Worm (Caenorhabditis elegans) whole organism, late embryonic: ENCODE measurements around the gene T25F10.4.
A peak's percentile ranks its signal among the peaks of the same experiment; 100 is the strongest.

Experiments used
- F13H6.1 ChIP-seq: sonication (generic microtip); optimal IDR thresholded peaks from 2 replicates; lab custom pipeline; 2016; ENCODE audit warnings: missing genetic modification characterization, missing compliant biosample characterization
- K02D7.2 ChIP-seq: sonication (generic microtip); optimal IDR thresholded peaks from 2 replicates; lab custom pipeline; 2017; ENCODE audit warnings: mild to moderate bottlenecking, missing genetic modification characterization, missing compliant biosample characterization
- K09A11.1 ChIP-seq: sonication (generic microtip); optimal IDR thresholded peaks from 2 replicates; lab custom pipeline; 2017; ENCODE audit warnings: antibody characterized with exemption, mild to moderate bottlenecking, missing genetic modification characterization, missing compliant biosample characterization; ENCODE audit not compliant: insufficient read depth
- T23F11.4 ChIP-seq: fragments of 200-800 bp; sonication (Bioruptor generic); optimal IDR thresholded peaks from 2 replicates; lab custom pipeline; 2018; ENCODE audit warnings: mild to moderate bottlenecking, missing genetic modification characterization, missing compliant biosample characterization
- Y22D7AL.16 ChIP-seq: sonication (generic microtip); optimal IDR thresholded peaks from 2 replicates; lab custom pipeline; 2016; ENCODE audit warnings: missing genetic modification characterization, missing compliant biosample characterization
- ahr-1 ChIP-seq: sonication (generic microtip); optimal IDR thresholded peaks from 2 replicates; lab custom pipeline; 2016; ENCODE audit warnings: missing genetic modification characterization, missing compliant biosample characterization
- ceh-18 ChIP-seq: sonication (generic microtip); optimal IDR thresholded peaks from 2 replicates; lab custom pipeline; 2016; ENCODE audit warnings: missing genetic modification characterization, missing compliant biosample characterization
- ceh-34 ChIP-seq: sonication (generic microtip); optimal IDR thresholded peaks from 2 replicates; lab custom pipeline; 2016; ENCODE audit warnings: mild to moderate bottlenecking, missing genetic modification characterization, missing compliant biosample characterization
- ceh-48 ChIP-seq: sonication (generic microtip); optimal IDR thresholded peaks from 2 replicates; lab custom pipeline; 2016; ENCODE audit warnings: missing genetic modification characterization, inconsistent platforms, missing compliant biosample characterization
- ceh-9 ChIP-seq: sonication (generic microtip); optimal IDR thresholded peaks from 2 replicates; lab custom pipeline; 2016; ENCODE audit warnings: mild to moderate bottlenecking, missing genetic modification characterization, inconsistent platforms, missing compliant biosample characterization
- che-1 ChIP-seq: sonication (generic microtip); optimal IDR thresholded peaks from 2 replicates; lab custom pipeline; 2016; ENCODE audit warnings: mild to moderate bottlenecking, missing genetic modification characterization, missing compliant biosample characterization
- elt-2 ChIP-seq: sonication (generic microtip); optimal IDR thresholded peaks from 2 replicates; lab custom pipeline; 2016; ENCODE audit warnings: missing genetic modification reagents, missing genetic modification characterization, missing compliant biosample characterization
- elt-4 ChIP-seq: sonication (generic microtip); optimal IDR thresholded peaks from 2 replicates; lab custom pipeline; 2016; ENCODE audit warnings: missing genetic modification characterization, missing compliant biosample characterization
- eyg-1 ChIP-seq: sonication (generic microtip); optimal IDR thresholded peaks from 2 replicates; lab custom pipeline; 2016; ENCODE audit warnings: missing genotype, missing genetic modification characterization, missing compliant biosample characterization
- fkh-6 ChIP-seq: sonication (generic microtip); optimal IDR thresholded peaks from 2 replicates; lab custom pipeline; 2016; ENCODE audit warnings: missing genetic modification characterization, missing compliant biosample characterization
- gmeb-2 ChIP-seq: sonication (generic microtip); optimal IDR thresholded peaks from 2 replicates; lab custom pipeline; 2016; ENCODE audit warnings: missing genetic modification characterization, inconsistent platforms, missing compliant biosample characterization
- hlh-30 ChIP-seq: sonication (generic microtip); optimal IDR thresholded peaks from 2 replicates; lab custom pipeline; 2017; ENCODE audit warnings: antibody characterized with exemption, missing genetic modification characterization, missing compliant biosample characterization; ENCODE audit not compliant: insufficient read depth
- lin-11 ChIP-seq: fragments of 200-800 bp; sonication (Bioruptor generic); optimal IDR thresholded peaks from 2 replicates; lab custom pipeline; 2018; ENCODE audit warnings: mild to moderate bottlenecking, missing genetic modification characterization, missing compliant biosample characterization
- mec-3 ChIP-seq: sonication (generic microtip); optimal IDR thresholded peaks from 2 replicates; lab custom pipeline; 2016; ENCODE audit warnings: borderline replicate concordance, missing genetic modification characterization, missing compliant biosample characterization
- nfya-1 ChIP-seq: sonication (generic microtip); optimal IDR thresholded peaks from 2 replicates; lab custom pipeline; 2017; ENCODE audit warnings: missing genetic modification characterization, mild to moderate bottlenecking, missing compliant biosample characterization, antibody characterized with exemption, moderate library complexity
- nhr-11 ChIP-seq: fragments of 150-350 bp; optimal IDR thresholded peaks from 2 replicates; lab custom pipeline; 2014; ENCODE audit warnings: missing biosample characterization, missing genetic modification characterization
- nhr-232 ChIP-seq: sonication (generic microtip); optimal IDR thresholded peaks from 2 replicates; lab custom pipeline; 2016; ENCODE audit warnings: missing genetic modification characterization, missing compliant biosample characterization
- npax-4 ChIP-seq: sonication (generic microtip); optimal IDR thresholded peaks from 2 replicates; lab custom pipeline; 2016; ENCODE audit warnings: missing genetic modification characterization, missing compliant biosample characterization
- pag-3 ChIP-seq: sonication (generic microtip); optimal IDR thresholded peaks from 2 replicates; lab custom pipeline; 2016; ENCODE audit warnings: missing compliant biosample characterization, missing genetic modification characterization, borderline replicate concordance
- pat-9 ChIP-seq: fragments of 200-800 bp; sonication (Bioruptor generic); optimal IDR thresholded peaks from 2 replicates; lab custom pipeline; 2018; ENCODE audit warnings: mild to moderate bottlenecking, missing genetic modification characterization, moderate library complexity, missing compliant biosample characterization
- pha-4 ChIP-seq: fragments of 150-350 bp; optimal IDR thresholded peaks from 2 replicates; lab custom pipeline; 2018; ENCODE audit warnings: missing biosample characterization, missing genetic modification reagents, missing genetic modification characterization
- pqm-1 ChIP-seq: sonication (generic microtip); optimal IDR thresholded peaks from 2 replicates; lab custom pipeline; 2016; ENCODE audit warnings: missing genetic modification characterization, missing compliant biosample characterization
- pros-1 ChIP-seq: fragments of 150-350 bp; optimal IDR thresholded peaks from 2 replicates; lab custom pipeline; 2014; ENCODE audit warnings: missing biosample characterization, missing genetic modification reagents, missing genetic modification characterization
- ref-2 ChIP-seq: sonication (generic microtip); optimal IDR thresholded peaks from 2 replicates; lab custom pipeline; 2016; ENCODE audit warnings: missing genetic modification characterization, missing compliant biosample characterization
- rnt-1 ChIP-seq: sonication (generic microtip); optimal IDR thresholded peaks from 2 replicates; lab custom pipeline; 2016; ENCODE audit warnings: missing genetic modification characterization, missing compliant biosample characterization
- sdc-2 ChIP-seq: sonication (generic microtip); optimal IDR thresholded peaks from 2 replicates; lab custom pipeline; 2016; ENCODE audit warnings: missing genotype, missing genetic modification characterization, missing compliant biosample characterization
- sox-2 ChIP-seq: fragments of 200-800 bp; sonication (Bioruptor generic); IDR thresholded peaks from 2 replicates; pipeline ENCODE4 v1.3.6; 2022; ENCODE audit warnings: missing genetic modification reagents, missing genetic modification characterization, missing compliant biosample characterization
- sox-4 ChIP-seq: sonication (generic microtip); optimal IDR thresholded peaks from 2 replicates; lab custom pipeline; 2017; ENCODE audit warnings: mild to moderate bottlenecking, missing genetic modification characterization, inconsistent platforms, missing compliant biosample characterization
- tbx-7 ChIP-seq: sonication (generic microtip); optimal IDR thresholded peaks from 2 replicates; lab custom pipeline; 2016; ENCODE audit warnings: missing genotype, missing genetic modification characterization, missing compliant biosample characterization
- unc-42 ChIP-seq: sonication (generic microtip); optimal IDR thresholded peaks from 2 replicates; lab custom pipeline; 2016; ENCODE audit warnings: missing genotype, missing genetic modification characterization, missing compliant biosample characterization
- unc-55 ChIP-seq: sonication (generic microtip); optimal IDR thresholded peaks from 2 replicates; lab custom pipeline; 2017; ENCODE audit warnings: missing biosample characterization, missing genetic modification reagents, missing genetic modification characterization
- ztf-16 ChIP-seq: sonication (generic microtip); optimal IDR thresholded peaks from 2 replicates; lab custom pipeline; 2017; ENCODE audit warnings: missing genetic modification characterization, missing compliant biosample characterization

T25F10.4 gene

DNA sequence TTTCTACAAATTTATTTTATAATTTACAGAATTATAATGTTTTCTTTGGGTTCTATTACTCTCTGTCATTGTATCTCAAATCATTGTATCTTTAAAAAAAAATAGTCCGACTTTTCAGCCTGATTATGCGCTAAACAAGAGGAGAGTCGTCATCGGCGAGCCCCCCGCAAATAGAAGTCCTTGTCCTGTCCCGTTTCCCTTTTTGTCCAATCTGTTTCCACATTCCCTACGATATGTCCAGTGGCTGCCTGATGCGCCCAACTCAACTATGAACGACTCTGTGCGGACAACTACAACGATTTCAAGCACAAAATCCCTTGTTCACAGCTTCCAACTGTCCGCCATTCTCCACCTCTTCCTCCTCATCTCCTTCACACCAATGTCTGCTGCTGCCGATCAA, 4.2 kb downstream of the T25F10.4 start, which contains the start of gene dbl-1:
Gene dbl-1 (plus strand): TSS at position 119 of the 400 bp plus-strand sequence.
- TF ChIP-seq sox-2 (GFP tag; lab: Robert Waterston, UW) (no peak), sdc-2 (peak; percentile 11), gmeb-2 (tag; lab: Kevin White, UChicago) (no peak)

DNA sequence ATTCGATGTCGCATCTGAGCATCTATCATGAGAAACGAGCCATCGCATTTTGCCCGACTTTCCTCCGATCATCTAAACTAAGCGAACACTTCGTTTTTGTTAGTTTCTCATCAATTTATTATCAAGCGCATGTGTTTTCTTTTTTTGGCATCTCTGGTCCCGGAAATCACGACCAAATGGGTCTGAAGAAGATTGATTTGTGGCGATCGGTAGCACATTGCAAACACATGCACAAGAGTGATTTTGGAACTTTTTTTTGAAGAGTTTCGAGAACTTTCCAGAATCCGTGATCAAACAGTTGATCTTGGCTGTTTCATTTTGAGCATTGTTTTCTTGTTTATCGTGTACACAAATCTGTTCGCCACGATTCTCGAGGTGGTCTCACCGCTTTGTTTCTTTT, 9.0 kb downstream of the T25F10.4 start:
- no peak for TF ChIP-seq pros-1 (tag; lab: Kevin White, UChicago)
- no peak for TF ChIP-seq nhr-232 (tag; lab: Kevin White, UChicago)
- no peak for TF ChIP-seq ahr-1
- no peak for TF ChIP-seq ceh-48 (tag; lab: Kevin White, UChicago)
- TF ChIP-seq elt-4, result no peak
- no peak for TF ChIP-seq F13H6.1 (tag; lab: Kevin White, UChicago)
- TF ChIP-seq nfya-1, result no peak
- no peak for TF ChIP-seq T23F11.4
- TF ChIP-seq unc-42 (tag; lab: Kevin White, UChicago), result no peak
- TF ChIP-seq eyg-1, result no peak
- no peak for TF ChIP-seq pag-3
- no peak for TF ChIP-seq K09A11.1

DNA sequence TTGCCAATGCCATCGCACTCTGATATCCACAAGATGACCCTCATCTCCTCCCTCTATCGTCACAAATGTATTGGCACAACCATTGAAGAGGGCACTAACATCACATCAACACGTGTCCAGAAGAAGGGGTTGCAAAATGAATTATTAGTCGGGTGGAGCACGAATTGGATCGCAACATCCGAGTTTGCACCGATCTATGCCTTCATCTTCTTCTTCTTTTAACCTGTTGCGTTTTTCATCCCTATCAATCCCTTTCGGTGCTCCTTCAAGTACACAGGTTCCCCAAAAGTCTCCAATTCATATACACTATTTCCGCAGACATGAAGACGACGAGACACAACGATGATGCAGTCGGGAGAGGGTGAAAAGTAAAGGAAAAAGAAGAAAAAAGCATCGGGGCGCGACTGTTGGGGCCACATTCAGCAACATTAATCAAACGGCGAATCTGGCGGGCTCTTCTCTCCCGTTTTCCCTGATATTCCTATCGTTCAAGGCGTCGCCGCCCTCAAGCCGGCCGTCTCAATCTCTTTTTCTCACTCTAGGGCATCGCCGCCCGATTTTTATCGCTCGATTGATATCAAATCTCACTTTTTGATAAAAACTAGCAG, 10.7 kb downstream of the T25F10.4 start:
- TF ChIP-seq pat-9 (no peak), sdc-2 (no peak), T23F11.4 (no peak), K02D7.2 (no peak), pros-1 (tag; lab: Kevin White, UChicago) (no peak), ceh-48 (tag; lab: Kevin White, UChicago) (no peak), ceh-18 (tag; lab: Kevin White, UChicago) (peak; percentile 49), elt-2 (tag; lab: Kevin White, UChicago) (no peak), pha-4 (tag; lab: Kevin White, UChicago) (no peak), tbx-7 (tag; lab: Kevin White, UChicago) (no peak), hlh-30 (tag; lab: Kevin White, UChicago) (peak; percentile 47)
- TF ChIP-seq, all 69 proteins: peak for 2

DNA sequence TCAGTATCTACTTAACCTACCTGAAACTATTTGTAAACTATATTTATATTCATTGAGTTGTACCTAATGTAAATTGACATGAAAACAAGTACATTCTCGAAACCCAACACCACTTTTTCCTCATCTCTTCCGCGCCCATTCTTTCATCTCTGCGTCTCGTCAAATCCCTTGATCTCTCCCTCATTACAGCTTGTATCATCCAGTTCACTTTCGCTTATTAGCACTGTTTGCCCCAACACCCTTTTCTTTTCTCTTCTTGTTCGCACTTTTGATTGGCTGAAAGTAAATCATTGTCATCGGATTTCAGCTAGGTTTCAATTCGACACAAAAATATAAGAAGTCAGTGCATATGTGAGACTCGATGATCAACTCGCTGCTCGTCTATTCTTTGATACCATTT, 17.5 kb downstream of the T25F10.4 start, which contains the start of gene T25F10.3:
Gene T25F10.3 (plus strand): TSS at position 308 of the 400 bp plus-strand sequence.
- no peak for TF ChIP-seq unc-55 (GFP tag; lab: Kevin White, UChicago)
- TF ChIP-seq T23F11.4, result no peak

DNA sequence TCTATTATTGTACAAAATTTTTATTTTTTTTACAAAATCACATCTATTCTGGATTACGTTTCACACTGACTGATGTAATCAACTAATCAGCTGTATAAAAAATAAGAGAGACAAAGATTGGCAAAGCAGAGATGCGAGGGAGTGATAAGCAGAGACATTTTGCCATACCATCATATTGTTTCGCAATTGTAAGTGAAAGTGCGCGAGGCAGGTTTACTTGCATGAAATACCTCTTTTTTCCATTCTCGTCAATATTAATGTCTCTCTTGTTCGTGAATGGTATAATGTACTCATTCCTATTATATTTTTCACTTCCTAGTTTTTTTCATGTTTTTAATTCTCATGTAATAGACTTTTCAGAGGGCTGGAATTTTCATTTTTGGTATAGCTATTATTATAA, 25.4 kb downstream of the T25F10.4 start:
- TF ChIP-seq sox-2 (GFP tag; lab: Robert Waterston, UW), result no peak
- TF ChIP-seq npax-4 (tag; lab: Kevin White, UChicago), result no peak
- no peak for TF ChIP-seq nhr-11 (tag; lab: Kevin White, UChicago)

DNA sequence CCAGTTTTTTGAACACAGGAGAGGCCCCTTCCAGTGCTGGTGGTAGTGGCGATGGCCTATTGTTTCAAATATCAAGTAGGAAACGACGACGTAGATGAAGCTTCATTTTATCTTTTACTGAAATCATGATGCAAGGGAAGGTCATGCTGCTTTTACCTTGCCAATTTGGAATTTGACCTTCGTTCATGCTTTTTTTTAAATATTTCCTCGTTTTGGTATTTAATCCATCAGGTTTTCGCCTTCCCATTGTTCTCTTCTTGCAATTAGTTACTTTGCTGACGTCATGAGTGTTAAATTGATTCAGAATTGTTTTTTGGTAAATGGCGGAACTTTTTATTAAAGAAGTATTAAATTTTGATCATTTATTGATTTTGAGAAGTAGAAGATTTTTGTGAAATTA, 26.2 kb downstream of the T25F10.4 start:
- no peak for TF ChIP-seq che-1
- no peak for TF ChIP-seq pat-9
- TF ChIP-seq Y22D7AL.16 (tag; lab: Kevin White, UChicago), result no peak
- TF ChIP-seq ztf-16 (tag; lab: Kevin White, UChicago), result no peak
- TF ChIP-seq fkh-6 (tag; lab: Kevin White, UChicago), result no peak
- TF ChIP-seq tbx-7 (tag; lab: Kevin White, UChicago), result no peak
- no peak for TF ChIP-seq mec-3 (tag; lab: Kevin White, UChicago)
- TF ChIP-seq elt-4, result no peak
- no peak for TF ChIP-seq ref-2 (tag; lab: Kevin White, UChicago)
- TF ChIP-seq sox-4 (tag; lab: Kevin White, UChicago), result no peak
- TF ChIP-seq gmeb-2 (tag; lab: Kevin White, UChicago), result no peak
- no peak for TF ChIP-seq K02D7.2
- TF ChIP-seq sdc-2, result no peak
- TF ChIP-seq rnt-1, result no peak
- TF ChIP-seq pqm-1 (tag; lab: Kevin White, UChicago), result no peak
- no peak for TF ChIP-seq sox-2 (GFP tag; lab: Robert Waterston, UW)
- TF ChIP-seq lin-11 (tag; lab: Kevin White, UChicago), result no peak
- no peak for TF ChIP-seq ceh-34 (tag; lab: Kevin White, UChicago)
- no peak for TF ChIP-seq ceh-9 (tag; lab: Kevin White, UChicago)
